Fruit fly (Drosophila melanogaster): ENCODE results near the gene CG9917.
A peak's percentile ranks its signal among the peaks of the same experiment; 100 is the strongest.

Gene CG9917

DNA sequence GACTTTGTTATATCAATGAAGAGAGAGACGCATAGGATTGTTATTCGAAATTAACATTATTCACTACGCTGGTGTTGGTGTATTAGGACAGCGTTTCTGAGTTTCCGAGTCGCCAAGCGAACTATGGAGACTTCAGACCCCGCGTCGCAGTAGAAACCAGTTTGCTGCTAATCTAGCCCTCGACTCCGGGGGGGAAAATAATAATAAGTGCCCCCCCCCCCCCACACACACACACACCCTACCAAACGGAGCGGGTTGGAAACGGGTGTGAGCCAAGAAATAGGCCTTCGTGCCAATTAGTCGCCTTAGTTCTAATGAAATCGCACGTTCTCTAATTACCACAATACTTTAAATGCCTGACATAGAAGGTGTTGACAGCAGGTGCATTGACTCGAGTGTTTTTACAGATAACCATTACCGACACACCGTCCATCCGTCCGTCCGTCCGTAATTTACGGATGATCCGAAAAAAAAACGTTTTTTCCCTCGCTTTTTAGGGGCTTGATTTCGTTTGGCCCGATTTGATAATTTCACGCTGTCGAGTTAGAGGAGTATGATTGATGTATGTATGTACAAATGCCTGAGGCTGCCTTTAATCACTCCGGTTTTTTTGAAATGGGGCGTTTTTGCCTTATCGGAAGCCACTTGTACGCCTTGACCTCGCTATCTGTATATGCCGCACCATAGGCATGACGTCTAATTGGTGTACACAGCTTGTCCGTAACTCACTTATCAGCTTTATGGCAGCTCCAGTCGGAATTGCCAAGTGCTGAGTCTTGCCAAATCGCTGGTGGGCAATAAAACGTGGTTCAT, 41.1 kb downstream of the CG9917 start (continued):
- TF ChIP-seq CG8089 (GFP tag; optimal IDR thresholded peaks at IDR 0.05) (no peak), E2f2 (GFP tag; IDR thresholded peaks at IDR 0.05) (no peak), CG7745 (tag; optimal IDR thresholded peaks at IDR 0.05) (peak; percentile 17), CG6813 (GFP tag; optimal IDR thresholded peaks at IDR 0.05) (no peak), emc (GFP tag; optimal IDR thresholded peaks at IDR 0.05) (no peak), CG12236 (GFP tag; optimal IDR thresholded peaks at IDR 0.05) (no peak), zf30C (GFP tag; optimal IDR thresholded peaks at IDR 0.05) (no peak), CG18262 (tag; optimal IDR thresholded peaks at IDR 0.05) (no peak), mirr (GFP tag; optimal IDR thresholded peaks at IDR 0.05) (peak; percentile 83), odd (GFP tag; optimal IDR thresholded peaks at IDR 0.05) (no peak), pita (GFP tag; optimal IDR thresholded peaks at IDR 0.05) (no peak), seq (GFP tag; IDR thresholded peaks at IDR 0.05) (no peak), CG17568 (GFP tag; optimal IDR thresholded peaks at IDR 0.05) (no peak), hb (GFP tag; IDR thresholded peaks at IDR 0.05; ENCODE audit: partially characterized antibody) (no peak), D (optimal IDR thresholded peaks at IDR 0.05) (no peak), D (GFP tag; optimal IDR thresholded peaks at IDR 0.05) (no peak), CG3838 (GFP tag; optimal IDR thresholded peaks at IDR 0.05) (no peak), CG4854 (GFP tag; optimal IDR thresholded peaks at IDR 0.05) (no peak), crp (GFP tag; optimal IDR thresholded peaks at IDR 0.05) (no peak), MESR4 (GFP tag; optimal IDR thresholded peaks at IDR 0.05) (no peak), Hey (tag; optimal IDR thresholded peaks at IDR 0.05) (peak; percentile 62), tin (GFP tag; optimal IDR thresholded peaks at IDR 0.05) (no peak), tup (GFP tag; optimal IDR thresholded peaks at IDR 0.05) (no peak), CG32767 (GFP tag; IDR thresholded peaks at IDR 0.05) (peak; percentile 56; the same call in 1 of the 2 replicates), exex (tag; optimal IDR thresholded peaks at IDR 0.05) (peak; percentile 88), inv (GFP tag; IDR thresholded peaks at IDR 0.05; ENCODE audit: partially characterized antibody) (no peak), jumu (GFP tag; optimal IDR thresholded peaks at IDR 0.05) (no peak), CG1529 (GFP tag; optimal IDR thresholded peaks at IDR 0.05) (no peak)

DNA sequence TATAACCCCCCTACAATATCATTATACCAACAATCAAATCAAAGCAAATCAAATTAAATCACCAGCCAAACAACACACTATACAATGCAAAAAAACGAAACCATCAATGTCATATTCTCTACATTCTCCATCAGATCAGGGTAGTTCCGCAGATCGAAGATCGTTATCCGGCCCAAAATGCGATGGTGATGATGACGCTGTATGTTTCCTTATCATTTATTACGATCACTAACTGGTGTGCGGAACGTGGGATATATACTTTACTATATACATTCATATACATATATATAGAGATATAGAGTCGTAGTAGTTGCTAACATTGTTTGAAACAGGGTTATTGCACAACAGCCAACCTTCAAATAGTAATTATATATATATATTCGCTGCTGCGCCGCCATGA, 41.7 kb downstream of the CG9917 start:
- TF ChIP-seq CG10565 (GFP tag; optimal IDR thresholded peaks at IDR 0.05), result no peak
- peak in 1 of 2 experiments; percentile 44 for TF ChIP-seq Pdp1 (GFP tag; optimal IDR thresholded peaks at IDR 0.05)
- TF ChIP-seq CG6813 (GFP tag; optimal IDR thresholded peaks at IDR 0.05), result peak; percentile 10
- TF ChIP-seq CG13894 (tag; optimal IDR thresholded peaks at IDR 0.05), result peak; percentile 78
- no peak for TF ChIP-seq Spps (tag; optimal IDR thresholded peaks at IDR 0.05)
- TF ChIP-seq grn (GFP tag; optimal IDR thresholded peaks at IDR 0.05), result peak; percentile 60

DNA sequence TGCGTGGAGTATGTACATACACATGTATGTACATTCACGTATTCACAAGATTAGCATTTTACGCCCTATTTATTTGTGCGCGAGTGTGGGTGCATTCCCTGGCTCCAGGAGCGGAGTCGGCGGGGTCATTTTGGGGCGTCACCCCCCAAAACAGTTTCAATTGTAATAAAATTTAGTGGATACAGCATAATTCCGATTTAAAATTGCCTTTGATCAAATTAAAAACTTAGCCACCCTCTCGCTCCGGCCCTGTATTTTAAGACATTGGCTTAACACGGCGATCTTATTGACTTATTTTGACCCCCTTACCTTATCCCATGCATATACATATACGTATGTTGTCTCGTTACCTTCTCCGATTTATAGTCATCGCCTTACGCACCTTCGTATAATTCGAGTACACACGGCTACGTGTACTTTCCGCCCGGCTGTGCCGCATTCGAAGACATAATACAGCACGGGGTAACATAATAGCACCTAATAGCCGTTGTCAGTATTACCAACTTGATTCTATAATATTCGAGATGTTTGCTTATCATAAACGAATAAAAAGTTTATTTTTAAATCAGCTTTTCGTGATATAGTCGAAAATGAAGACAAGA, 43.6 kb downstream of the CG9917 start:
- TF ChIP-seq CG3726 (GFP tag; IDR thresholded peaks at IDR 0.05), result peak; percentile 86; the same call in 1 of the 3 replicates
- TF ChIP-seq exex (tag; optimal IDR thresholded peaks at IDR 0.05), result no peak
- TF ChIP-seq PHDP (tag; optimal IDR thresholded peaks at IDR 0.05), result peak; percentile 41
- TF ChIP-seq CG9727 (GFP tag; optimal IDR thresholded peaks at IDR 0.05), result peak; percentile 70
- peak; percentile 85 for TF ChIP-seq CG32532 (GFP tag; IDR thresholded peaks at IDR 0.05)
- peak; percentile 90 for TF ChIP-seq CG14667 (GFP tag; IDR thresholded peaks at IDR 0.05)
- TF ChIP-seq al (GFP tag; IDR thresholded peaks at IDR 0.05), result peak; percentile 83
- peak; percentile 83 for TF ChIP-seq Xbp1 (GFP tag; optimal IDR thresholded peaks at IDR 0.05)
- no peak for TF ChIP-seq CG10431 (GFP tag; optimal IDR thresholded peaks at IDR 0.05)
- TF ChIP-seq BtbVII (GFP tag; optimal IDR thresholded peaks at IDR 0.05), result peak; percentile 48
- peak; percentile 70 for TF ChIP-seq CG43689 (GFP tag; IDR thresholded peaks at IDR 0.05)
- TF ChIP-seq HmgZ (tag; optimal IDR thresholded peaks at IDR 0.05), result peak; percentile 27
- TF ChIP-seq CG31224 (GFP tag; IDR thresholded peaks at IDR 0.05), result peak; percentile 60
- TF ChIP-seq CG4282 (GFP tag; optimal IDR thresholded peaks at IDR 0.05), result no peak
- peak; percentile 30 for TF ChIP-seq NC2β (GFP tag; optimal IDR thresholded peaks at IDR 0.05)
- TF ChIP-seq CG8281 (tag; optimal IDR thresholded peaks at IDR 0.05), result peak; percentile 26
